Fruit fly (Drosophila melanogaster) whole organism, prepupa: ENCODE measurements around the gene me31B.

Experiments
- CG10669 ChIP-seq: fragments of 200-800 bp; sonication (Bioruptor generic); optimal IDR thresholded peaks from 3 replicates; lab custom pipeline; 2018; ENCODE audit warnings: missing biosample characterization, mild to moderate bottlenecking, missing genetic modification characterization, moderate library complexity
- CG11902 ChIP-seq: fragments of 200-800 bp; sonication (Bioruptor generic); optimal IDR thresholded peaks from 3 replicates; lab custom pipeline; 2016; ENCODE audit warnings: missing biosample characterization, missing genetic modification characterization
- CG1621 ChIP-seq: fragments of 200-800 bp; sonication (Bioruptor generic); optimal IDR thresholded peaks from 3 replicates; lab custom pipeline; 2018; ENCODE audit warnings: missing biosample characterization, mild to moderate bottlenecking, missing genetic modification characterization
- CG3919 ChIP-seq: fragments of 200-800 bp; sonication (Bioruptor generic); optimal IDR thresholded peaks from 3 replicates; lab custom pipeline; 2016; ENCODE audit warnings: missing biosample characterization, missing genetic modification characterization
- Eip93F ChIP-seq: fragments of 200-800 bp; sonication (Bioruptor generic); optimal IDR thresholded peaks from 2 replicates; lab custom pipeline; 2016; ENCODE audit warnings: missing biosample characterization, mild to moderate bottlenecking, missing genetic modification characterization
- Ets96B ChIP-seq: fragments of 200-800 bp; optimal IDR thresholded peaks from 2 replicates; lab custom pipeline; 2019; ENCODE audit warnings: missing biosample characterization, mild to moderate bottlenecking, missing genetic modification characterization, moderate library complexity
- OdsH ChIP-seq: fragments of 200-800 bp; sonication (Bioruptor generic); optimal IDR thresholded peaks from 3 replicates; lab custom pipeline; 2016; ENCODE audit warnings: missing biosample characterization, missing genetic modification characterization
- Smox ChIP-seq: fragments of 200-800 bp; sonication (Bioruptor generic); optimal IDR thresholded peaks from 3 replicates; lab custom pipeline; 2016; ENCODE audit warnings: missing biosample characterization, missing genetic modification characterization
- Sox102F ChIP-seq: fragments of 200-800 bp; sonication (Bioruptor generic); optimal IDR thresholded peaks from 2 replicates; lab custom pipeline; 2016; ENCODE audit warnings: missing biosample characterization, mild to moderate bottlenecking, missing genetic modification characterization

DNA sequence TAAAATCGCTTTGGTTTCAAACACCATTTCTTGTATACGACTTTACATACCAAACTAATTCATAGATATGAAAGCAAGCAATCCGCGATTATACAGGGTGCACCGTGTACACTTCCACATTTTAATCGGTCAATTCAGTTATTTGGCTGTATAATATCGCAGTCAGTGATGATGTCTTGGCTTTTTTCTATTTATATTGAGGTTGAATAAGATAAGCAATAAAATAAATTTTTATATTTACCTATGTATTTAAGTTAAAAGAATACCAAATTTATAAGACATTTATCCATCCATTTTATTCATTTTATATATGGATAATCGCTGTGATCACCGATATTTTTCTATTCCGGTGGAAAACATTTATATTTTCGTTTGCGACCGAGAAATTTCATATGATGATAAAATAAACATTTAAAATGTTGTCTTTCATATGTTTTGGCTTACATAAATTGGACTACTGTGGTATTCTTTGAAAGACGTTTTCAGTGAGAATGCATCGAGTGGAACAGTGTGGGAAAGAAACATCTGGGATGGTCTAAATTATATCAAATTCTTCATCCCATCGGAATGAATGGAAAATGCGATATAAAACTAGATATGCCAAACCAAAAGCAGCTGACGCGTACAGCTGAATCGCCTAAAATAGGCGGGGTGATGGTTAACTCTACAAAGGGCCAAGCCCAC is 12.3 kb upstream of the me31B start, which contains the start of gene CG5708:
- TF ChIP-seq CG3919 (GFP tag; lab: Kevin White, UChicago) (no peak), OdsH (no peak), Smox (no peak), Ets96B (no peak), CG11902 (GFP tag; lab: Kevin White, UChicago) (no peak), Eip93F (GFP tag; lab: Kevin White, UChicago) (no peak), CG10669 (GFP tag; lab: Kevin White, UChicago) (no peak), CG1621 (tag; lab: Kevin White, UChicago) (no peak), Sox102F (GFP tag; lab: Kevin White, UChicago) (no peak)
